Worm (Caenorhabditis elegans): ENCODE data around the gene C44B7.5.

DNA sequence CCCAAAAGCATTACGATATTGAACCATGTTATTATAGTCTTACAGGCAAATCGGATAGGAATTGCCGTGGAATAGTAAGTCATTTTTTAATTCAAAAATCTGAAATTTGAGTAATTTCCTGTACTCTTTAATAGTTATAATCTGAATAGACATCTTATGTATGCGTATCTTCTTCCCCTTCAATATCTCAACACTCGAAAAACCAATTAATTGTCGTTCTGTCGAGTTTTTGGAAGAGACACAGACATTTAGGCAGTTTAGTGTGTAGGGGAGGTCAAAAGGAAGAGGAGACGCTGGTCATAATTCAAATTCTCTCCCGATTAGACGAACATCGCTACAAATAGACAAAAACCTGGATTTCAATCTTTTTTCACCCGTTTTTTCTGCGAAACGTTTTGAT lies 36.9 kb downstream of the C44B7.5 start:
- peak; percentile 76 for TF ChIP-seq fos-1 (tag; optimal IDR thresholded peaks at IDR 0.05)
- peak; percentile 96 for TF ChIP-seq egl-27 (tag; optimal IDR thresholded peaks at IDR 0.05)
- no peak for TF ChIP-seq ama-1 (optimal IDR thresholded peaks at IDR 0.05)
- peak; percentile 46 for TF ChIP-seq unc-55 (GFP tag; optimal IDR thresholded peaks at IDR 0.05)
- TF ChIP-seq ztf-11 (tag; optimal IDR thresholded peaks at IDR 0.05), result no peak
- TF ChIP-seq lin-39 (tag; optimal IDR thresholded peaks at IDR 0.05), result no peak
- TF ChIP-seq unc-39 (tag; optimal IDR thresholded peaks at IDR 0.05), result no peak
